Worm (Caenorhabditis elegans) whole organism, L3 larva: ENCODE data around the gene nhr-164.

Experiments
- aly-2 ChIP-seq: fragments of 150-350 bp; optimal IDR thresholded peaks from 2 replicates; lab custom pipeline; 2014; ENCODE audit warnings: missing biosample characterization, missing genetic modification characterization
- ama-1 ChIP-seq: fragments of 150-350 bp; optimal IDR thresholded peaks from 2 replicates; lab custom pipeline; 2018
- ceh-82 ChIP-seq: fragments of 150-350 bp; optimal IDR thresholded peaks from 2 replicates; lab custom pipeline; 2014; ENCODE audit warnings: missing biosample characterization, missing genetic modification characterization
- eor-1 ChIP-seq, 2 experiments: fragments of 150-350 bp; optimal IDR thresholded peaks; 2 replicates each; lab custom pipeline; 2014 to 2018; ENCODE audit warnings: missing biosample characterization in 2 of 2, missing genetic modification characterization in 2 of 2
- fos-1 ChIP-seq: fragments of 150-350 bp; optimal IDR thresholded peaks from 2 replicates; lab custom pipeline; 2014; ENCODE audit warnings: missing biosample characterization, missing genetic modification characterization
- lin-15B ChIP-seq: fragments of 150-350 bp; optimal IDR thresholded peaks from 2 replicates; lab custom pipeline; 2014; ENCODE audit warnings: missing biosample characterization, missing genetic modification characterization
- nfya-1 ChIP-seq: sonication (generic microtip); optimal IDR thresholded peaks from 2 replicates; lab custom pipeline; 2017; ENCODE audit warnings: missing genetic modification characterization, mild to moderate bottlenecking, missing compliant biosample characterization, antibody characterized with exemption, moderate library complexity; ENCODE audit not compliant: insufficient read depth
- tbx-2 ChIP-seq: sonication (generic microtip); optimal IDR thresholded peaks from 2 replicates; lab custom pipeline; 2016; ENCODE audit warnings: mild to moderate bottlenecking, missing genetic modification characterization, missing compliant biosample characterization
- unc-62 ChIP-seq: fragments of 150-350 bp; sonication (generic microtip); optimal IDR thresholded peaks from 4 replicates; lab custom pipeline; 2014; ENCODE audit warnings: missing biosample characterization, missing genetic modification reagents, missing genetic modification characterization
- ztf-11 ChIP-seq: fragments of 150-350 bp; optimal IDR thresholded peaks from 2 replicates; lab custom pipeline; 2014; ENCODE audit warnings: missing biosample characterization, missing genetic modification characterization
- ztf-4 ChIP-seq: fragments of 150-350 bp; optimal IDR thresholded peaks from 2 replicates; lab custom pipeline; 2014; ENCODE audit warnings: missing biosample characterization, missing genetic modification characterization

DNA sequence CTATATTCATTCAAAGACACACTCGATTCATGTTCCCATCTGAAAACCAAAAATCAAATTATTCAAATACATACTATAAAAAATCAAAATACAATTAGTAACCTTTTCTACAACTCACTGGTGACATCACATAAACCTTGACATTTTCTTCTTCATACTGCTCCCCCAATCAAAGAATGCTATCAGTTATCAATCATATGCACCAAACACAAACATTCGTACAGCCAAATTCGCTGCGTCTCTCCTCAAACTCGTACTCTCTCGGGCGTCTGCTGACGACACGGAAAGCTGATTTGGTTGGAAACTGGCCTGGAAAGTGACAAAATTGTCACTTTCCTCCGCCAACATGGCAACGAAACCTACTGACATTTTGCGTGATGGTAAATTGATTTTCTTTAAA is 43.2 kb downstream of the nhr-164 start, which contains the start of gene plc-2:
- TF ChIP-seq ceh-82 (tag; lab: Kevin White, UChicago) (no peak), tbx-2 (tag; lab: Kevin White, UChicago) (no peak), unc-62 (GFP tag; lab: Kevin White, UChicago) (no peak), lin-15B (tag; lab: Kevin White, UChicago) (no peak), fos-1 (tag; lab: Kevin White, UChicago) (no peak), ama-1 (lab: Kevin White, UChicago) (no peak), ztf-4 (tag; lab: Kevin White, UChicago) (no peak), ztf-11 (no peak), aly-2 (tag; lab: Kevin White, UChicago) (no peak), eor-1 (tag; optimal IDR thresholded peaks at IDR 0.05; lab: Kevin White, UChicago) (no peak), nfya-1 (tag; lab: Kevin White, UChicago) (no peak)
